Worm (Caenorhabditis elegans) whole organism, L4/young adult: ENCODE measurements around the gene C06C3.10.

Experiments
- W03F9.2 ChIP-seq: fragments of 150-350 bp; optimal IDR thresholded peaks from 2 replicates; lab custom pipeline; 2014; ENCODE audit warnings: missing biosample characterization, missing genetic modification characterization
- dao-5 ChIP-seq: sonication (generic microtip); optimal IDR thresholded peaks from 2 replicates; lab custom pipeline; 2016; ENCODE audit warnings: missing genotype, missing genetic modification characterization, moderate library complexity, missing compliant biosample characterization
- him-1 ChIP-seq: sonication (generic microtip); optimal IDR thresholded peaks from 2 replicates; lab custom pipeline; 2016; ENCODE audit warnings: missing genotype, missing genetic modification reagents, missing genetic modification characterization, missing compliant biosample characterization

C06C3.10 gene

ce11 chrII:9377158-9377557 lies at the start of gene C06C3.10:
TSS of gene C06C3.10 (minus strand) at chrII:9377258.
- TF ChIP-seq dao-5 (tag; lab: Kevin White, UChicago) (no peak), W03F9.2 (tag; lab: Kevin White, UChicago) (no peak), him-1 (tag; lab: Kevin White, UChicago) (no peak)

ce11 chrII:9426076-9426475 lies 49.0 kb upstream of the C06C3.10 start, which contains the start of gene M176.10:
TSS of gene M176.10 (minus strand) at chrII:9426176.
- no peak for TF ChIP-seq W03F9.2 (tag; lab: Kevin White, UChicago)
- no peak for TF ChIP-seq dao-5 (tag; lab: Kevin White, UChicago)
- no peak for TF ChIP-seq him-1 (tag; lab: Kevin White, UChicago)

- no peak for TF ChIP-seq him-1 (tag; lab: Kevin White, UChicago)
- TF ChIP-seq W03F9.2 (tag; lab: Kevin White, UChicago), result no peak
- TF ChIP-seq dao-5 (tag; lab: Kevin White, UChicago), result no peak
These were observed 44.9 kb upstream of the C06C3.10 start, which contains the start of gene M176.11 for ce11 chrII:9421969-9422368. TSS of gene M176.11 (plus strand) at chrII:9422269.

ce11 chrII:9418843-9419532 lies 41.9 kb upstream of the C06C3.10 start:
- TF ChIP-seq him-1 (tag; lab: Kevin White, UChicago), result no peak
- no peak for TF ChIP-seq W03F9.2 (tag; lab: Kevin White, UChicago)

ce11 chrII:9418065-9418567 lies 41.1 kb upstream of the C06C3.10 start, which contains the start of the genes M176.4 and M176.16:
TSS of gene M176.4 (plus strand) at chrII:9418365.
TSS of gene M176.16 (plus strand) at chrII:9418517.
- TF ChIP-seq dao-5 (tag; lab: Kevin White, UChicago) (no peak), him-1 (tag; lab: Kevin White, UChicago) (no peak), W03F9.2 (tag; lab: Kevin White, UChicago) (no peak)

- TF ChIP-seq dao-5 (tag; lab: Kevin White, UChicago) (no peak), W03F9.2 (tag; lab: Kevin White, UChicago) (peak; percentile 81)
These were observed 39.6 kb upstream of the C06C3.10 start, which contains the start of the genes gss-1 and chch-3 for ce11 chrII:9416381-9417276. TSS of gene gss-1 (minus strand) at chrII:9416431. TSS of gene chch-3 (plus strand) at chrII:9417013.

ce11 chrII:9412086-9412608 lies 35.1 kb upstream of the C06C3.10 start, which contains the start of gene arrd-3:
TSS of gene arrd-3 (plus strand) at chrII:9412558.
- TF ChIP-seq W03F9.2 (tag; lab: Kevin White, UChicago) (no peak), dao-5 (tag; lab: Kevin White, UChicago) (no peak), him-1 (tag; lab: Kevin White, UChicago) (no peak)

- TF ChIP-seq him-1 (tag; lab: Kevin White, UChicago) (no peak), W03F9.2 (tag; lab: Kevin White, UChicago) (no peak), dao-5 (tag; lab: Kevin White, UChicago) (no peak)
These were observed 34.4 kb upstream of the C06C3.10 start, which contains the start of gene M176.9 for ce11 chrII:9411497-9411896. TSS of gene M176.9 (minus strand) at chrII:9411597.

ce11 chrII:9407469-9407868 lies 30.4 kb upstream of the C06C3.10 start, which contains the start of gene arrd-2:
TSS of gene arrd-2 (plus strand) at chrII:9407769.
- TF ChIP-seq him-1 (tag; lab: Kevin White, UChicago) (no peak), dao-5 (tag; lab: Kevin White, UChicago) (no peak), W03F9.2 (tag; lab: Kevin White, UChicago) (no peak)

- no peak for TF ChIP-seq him-1 (tag; lab: Kevin White, UChicago)
- TF ChIP-seq dao-5 (tag; lab: Kevin White, UChicago), result no peak
- no peak for TF ChIP-seq W03F9.2 (tag; lab: Kevin White, UChicago)
These were observed 30.0 kb upstream of the C06C3.10 start, which contains the start of gene mpz-6 for ce11 chrII:9407020-9407419. TSS of gene mpz-6 (minus strand) at chrII:9407120.

- TF ChIP-seq him-1 (tag; lab: Kevin White, UChicago), result no peak
- no peak for TF ChIP-seq W03F9.2 (tag; lab: Kevin White, UChicago)
- no peak for TF ChIP-seq dao-5 (tag; lab: Kevin White, UChicago)
These were observed 26.8 kb upstream of the C06C3.10 start, which contains the start of gene Y51B9A.5 for ce11 chrII:9403846-9404245. TSS of gene Y51B9A.5 (plus strand) at chrII:9404146.

- TF ChIP-seq him-1 (tag; lab: Kevin White, UChicago), result no peak
- TF ChIP-seq W03F9.2 (tag; lab: Kevin White, UChicago), result no peak
- TF ChIP-seq dao-5 (tag; lab: Kevin White, UChicago), result no peak
These were observed 26.0 kb upstream of the C06C3.10 start, which contains the start of gene Y51B9A.6 for ce11 chrII:9403087-9403486. TSS of gene Y51B9A.6 (minus strand) at chrII:9403187.
